Worm (Caenorhabditis elegans): ENCODE data around the gene cyn-7.
A peak's percentile ranks its signal among the peaks of the same experiment; 100 is the strongest.

The cyn-7 gene

DNA sequence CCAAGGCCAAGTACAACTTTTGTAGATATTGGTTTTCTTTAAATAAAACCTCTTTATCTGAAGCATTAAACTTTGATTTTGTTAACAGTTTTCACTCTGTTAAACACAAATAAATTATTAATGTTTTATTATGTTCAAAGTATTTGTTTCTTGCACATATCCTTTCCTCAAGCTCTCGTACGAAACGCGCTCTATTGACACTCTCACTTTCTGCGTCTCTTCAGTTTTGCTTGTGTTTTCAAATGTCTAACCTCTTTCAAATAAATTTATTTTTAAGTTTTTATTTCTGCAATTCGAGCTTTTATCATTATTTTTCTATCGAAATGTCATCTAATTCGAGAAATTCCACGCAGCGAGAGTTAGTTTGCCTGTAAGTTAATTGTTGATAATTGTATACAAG, 43.4 kb downstream of the cyn-7 start, which contains the start of gene K08F9.4:
TSS of gene K08F9.4 (plus strand) at position 222 of the 400 bp plus-strand sequence.
- no peak for TF ChIP-seq hsf-1 (GFP tag; IDR thresholded peaks at IDR 0.05)
- no peak for TF ChIP-seq Y79H2A.3 (GFP tag; conservative IDR thresholded peaks at IDR 0.05)
- TF ChIP-seq zim-3 (tag; optimal IDR thresholded peaks at IDR 0.05): no peak
- TF ChIP-seq tbp1 (GFP tag; optimal IDR thresholded peaks at IDR 0.05): no peak
- peak; percentile 1 for TF ChIP-seq attf-5 (GFP tag; optimal IDR thresholded peaks at IDR 0.05)
- TF ChIP-seq nhr-90 (tag; optimal IDR thresholded peaks at IDR 0.05): no peak
- TF ChIP-seq ceh-100 (GFP tag; IDR thresholded peaks at IDR 0.05): peak; percentile 88
- no peak for TF ChIP-seq egl-18 (GFP tag; IDR thresholded peaks at IDR 0.05)
- no peak for TF ChIP-seq snpc-3.4 (tag; optimal IDR thresholded peaks at IDR 0.05)
- no peak for TF ChIP-seq attf-6 (GFP tag; IDR thresholded peaks at IDR 0.05)
- TF ChIP-seq gei-17 (GFP tag; optimal IDR thresholded peaks at IDR 0.05): no peak
- no peak for TF ChIP-seq hrde-1 (tag; optimal IDR thresholded peaks at IDR 0.05; ENCODE audit: borderline replicate concordance)
- TF ChIP-seq snpc-4 (GFP tag; optimal IDR thresholded peaks at IDR 0.05): no peak
- peak in 1 of 4 experiments; percentile 7 for TF ChIP-seq snpc-4 (tag; optimal IDR thresholded peaks at IDR 0.05)
- no peak for TF ChIP-seq athp-1 (tag; optimal IDR thresholded peaks at IDR 0.05)
- TF ChIP-seq T26A5.8 (tag; optimal IDR thresholded peaks at IDR 0.05): no peak
- TF ChIP-seq dpl-1 (GFP tag; optimal IDR thresholded peaks at IDR 0.05): no peak
- no peak for TF ChIP-seq ceh-91 (GFP tag; IDR thresholded peaks at IDR 0.05)
- TF ChIP-seq bed-2 (GFP tag; IDR thresholded peaks at IDR 0.05): no peak
- no peak for TF ChIP-seq egrh-3 (GFP tag; IDR thresholded peaks at IDR 0.05)
- no peak for TF ChIP-seq Y95B8A.8 (GFP tag; IDR thresholded peaks at IDR 0.05)
- no peak for TF ChIP-seq chd-7 (tag; optimal IDR thresholded peaks at IDR 0.05)
- TF ChIP-seq lsy-27 (tag; optimal IDR thresholded peaks at IDR 0.05; ENCODE audit: borderline replicate concordance, insufficient read depth): no peak
- TF ChIP-seq mcd-1 (GFP tag; IDR thresholded peaks at IDR 0.05): peak; percentile 86
- TF ChIP-seq F23B12.7 (tag; optimal IDR thresholded peaks at IDR 0.05; ENCODE audit: insufficient read depth): no peak
- TF ChIP-seq tlf-1 (GFP tag; optimal IDR thresholded peaks at IDR 0.05): no peak
- TF ChIP-seq ztf-6 (GFP tag; IDR thresholded peaks at IDR 0.05): no peak
- no peak for TF ChIP-seq pha-4 (tag; optimal IDR thresholded peaks at IDR 0.05)
- TF ChIP-seq mes-4 (tag; optimal IDR thresholded peaks at IDR 0.05): no peak
- no peak for TF ChIP-seq F57A8.1 (GFP tag; optimal IDR thresholded peaks at IDR 0.05)
- peak; percentile 8 for TF ChIP-seq lin-54 (GFP tag; optimal IDR thresholded peaks at IDR 0.05)
- no peak for TF ChIP-seq ztf-25 (GFP tag; IDR thresholded peaks at IDR 0.05)
- TF ChIP-seq mxl-1 (tag; optimal IDR thresholded peaks at IDR 0.05): no peak
- TF ChIP-seq B0261.1 (tag; optimal IDR thresholded peaks at IDR 0.05): no peak
- TF ChIP-seq unc-62 (GFP tag; optimal IDR thresholded peaks at IDR 0.05): no peak
- TF ChIP-seq lin-26 (GFP tag; IDR thresholded peaks at IDR 0.05): no peak
- TF ChIP-seq aptf-3 (GFP tag; IDR thresholded peaks at IDR 0.05): no peak
- TF ChIP-seq bed-1 (GFP tag; IDR thresholded peaks at IDR 0.05): no peak
- TF ChIP-seq madf-6 (GFP tag; IDR thresholded peaks at IDR 0.05): no peak
- peak; percentile 92 for TF ChIP-seq hmg-1.2 (GFP tag; IDR thresholded peaks at IDR 0.05)
- no peak for TF ChIP-seq ccch-3 (GFP tag; optimal IDR thresholded peaks at IDR 0.05)

DNA sequence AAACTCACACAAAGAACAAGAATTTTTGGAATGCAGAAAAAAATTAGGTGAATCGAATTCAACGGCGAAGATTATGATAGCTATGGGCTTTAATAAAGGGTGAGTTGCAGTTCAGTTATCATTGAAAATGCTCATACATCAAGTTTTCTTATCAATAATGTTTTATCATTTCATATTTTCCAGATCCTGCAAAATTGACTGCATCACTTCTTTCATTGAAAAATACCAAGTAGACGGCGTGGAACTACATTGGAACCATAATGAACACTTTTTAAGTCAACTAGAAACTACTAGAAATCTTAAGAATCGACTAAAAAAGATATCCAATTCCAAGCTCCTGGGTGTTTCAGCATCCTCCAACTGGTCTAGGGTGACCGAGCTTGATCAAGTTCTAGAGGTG, 43.9 kb downstream of the cyn-7 start, which contains the start of gene K08F9.1:
TSS of gene K08F9.1 (minus strand) at position 101 of the 400 bp plus-strand sequence.
- no peak for TF ChIP-seq snpc-1.3 (tag; optimal IDR thresholded peaks at IDR 0.05; ENCODE audit: insufficient read depth)
- TF ChIP-seq K11D2.4 (GFP tag; IDR thresholded peaks at IDR 0.05): no peak
- no peak for TF ChIP-seq aptf-2 (GFP tag; conservative IDR thresholded peaks at IDR 0.05)
- no peak for TF ChIP-seq ztf-22 (GFP tag; optimal IDR thresholded peaks at IDR 0.05)
- no peak for TF ChIP-seq hlh-12 (tag; optimal IDR thresholded peaks at IDR 0.05)
- TF ChIP-seq mes-4 (tag; optimal IDR thresholded peaks at IDR 0.05): no peak
- TF ChIP-seq ztf-28 (GFP tag; IDR thresholded peaks at IDR 0.05): no peak
- no peak for TF ChIP-seq nhr-90 (tag; optimal IDR thresholded peaks at IDR 0.05)
- no peak for TF ChIP-seq B0336.3 (GFP tag; IDR thresholded peaks at IDR 0.05)
- TF ChIP-seq ceh-79 (tag; optimal IDR thresholded peaks at IDR 0.05): no peak
- no peak for TF ChIP-seq C06A6.2 (GFP tag; conservative IDR thresholded peaks at IDR 0.05)
- no peak for TF ChIP-seq C17E4.6 (GFP tag; IDR thresholded peaks at IDR 0.05)
- no peak for TF ChIP-seq lin-40 (tag; optimal IDR thresholded peaks at IDR 0.05)

All from whole organism, young adult.